Worm (Caenorhabditis elegans) whole organism, L4 larva: ENCODE data around the gene msp-142.
A peak's percentile ranks its signal among the peaks of the same experiment; 100 is the strongest.

ENCODE experiments used
- R02D3.7 ChIP-seq: fragments of 150-350 bp; sonication (generic microtip); optimal IDR thresholded peaks from 3 replicates; lab custom pipeline; 2014; ENCODE audit warnings: missing biosample characterization, missing genetic modification characterization
- T20F7.1 ChIP-seq: fragments of 200-800 bp; sonication (Bioruptor generic); optimal IDR thresholded peaks from 2 replicates; lab custom pipeline; 2018; ENCODE audit warnings: mild to moderate bottlenecking, missing genetic modification characterization, missing compliant biosample characterization
- T26A8.4 ChIP-seq: fragments of 200-800 bp; sonication (Bioruptor generic); IDR thresholded peaks from 2 replicates; pipeline ENCODE4 v1.3.6; 2022; ENCODE audit warnings: missing genetic modification characterization, missing compliant biosample characterization
- Y105C5A.15 ChIP-seq: fragments of 200-800 bp; sonication (Bioruptor generic); IDR thresholded peaks from 2 replicates; pipeline ENCODE4 v1.3.6; 2022; ENCODE audit warnings: missing genetic modification characterization, missing compliant biosample characterization
- Y48G9A.11 ChIP-seq: fragments of 200-800 bp; sonication (Bioruptor generic); IDR thresholded peaks from 2 replicates; pipeline ENCODE4 v1.3.6; 2022; ENCODE audit warnings: missing genetic modification reagents, missing genetic modification characterization, missing compliant biosample characterization
- Y5F2A.4 ChIP-seq: fragments of 200-800 bp; sonication (Bioruptor generic); optimal IDR thresholded peaks from 2 replicates; lab custom pipeline; 2018; ENCODE audit warnings: mild to moderate bottlenecking, missing genetic modification characterization, missing compliant biosample characterization
- Y75B8A.6 ChIP-seq: fragments of 200-800 bp; sonication (Bioruptor generic); IDR thresholded peaks from 2 replicates; pipeline ENCODE4 v1.3.6; 2022; ENCODE audit warnings: missing genetic modification reagents, missing genetic modification characterization, missing compliant biosample characterization
- ZK337.2 ChIP-seq: fragments of 200-800 bp; sonication (Bioruptor generic); IDR thresholded peaks from 2 replicates; pipeline ENCODE4 v1.3.6; 2022; ENCODE audit warnings: missing genetic modification reagents, missing genetic modification characterization, missing compliant biosample characterization
- aly-2 ChIP-seq: sonication (generic microtip); optimal IDR thresholded peaks from 2 replicates; lab custom pipeline; 2018; ENCODE audit warnings: missing biosample characterization, missing genetic modification characterization
- arid-1 ChIP-seq: fragments of 200-800 bp; sonication (Bioruptor generic); conservative IDR thresholded peaks from 2 replicates; pipeline ENCODE4 v1.3.6; 2022; ENCODE audit warnings: missing genetic modification reagents, missing genetic modification characterization, missing compliant biosample characterization
- attf-4 ChIP-seq: sonication (generic microtip); optimal IDR thresholded peaks from 3 replicates; lab custom pipeline; 2017; ENCODE audit warnings: missing biosample characterization, missing genetic modification characterization
- ceh-20 ChIP-seq: fragments of 200-800 bp; sonication (Bioruptor generic); IDR thresholded peaks from 2 replicates; pipeline ENCODE4 v1.3.6; 2022; ENCODE audit warnings: missing genetic modification reagents, missing genetic modification characterization, missing compliant biosample characterization
- ceh-82 ChIP-seq: sonication (generic microtip); optimal IDR thresholded peaks from 2 replicates; lab custom pipeline; 2017; ENCODE audit warnings: missing biosample characterization, missing genetic modification characterization
- daf-16 ChIP-seq, 3 experiments: sonication (generic microtip); optimal IDR thresholded peaks; 2 replicates each; lab custom pipeline; 2016 to 2017; ENCODE audit warnings: missing genetic modification characterization in 3 of 3, missing genetic modification reagents in 3 of 3, mild to moderate bottlenecking in 2 of 3, missing compliant biosample characterization in 2 of 3, missing biosample characterization in 1 of 3, moderate library complexity in 1 of 3
- dmd-8 ChIP-seq: fragments of 200-800 bp; sonication (Bioruptor generic); IDR thresholded peaks from 2 replicates; pipeline ENCODE4 v1.3.6; 2022; ENCODE audit warnings: missing genetic modification characterization, missing compliant biosample characterization
- dve-1 ChIP-seq: sonication (generic microtip); optimal IDR thresholded peaks from 2 replicates; lab custom pipeline; 2017; ENCODE audit warnings: antibody characterized with exemption, mild to moderate bottlenecking, missing genetic modification characterization, missing compliant biosample characterization; ENCODE audit not compliant: insufficient read depth
- fos-1 ChIP-seq: fragments of 150-350 bp; optimal IDR thresholded peaks from 2 replicates; lab custom pipeline; 2014; ENCODE audit warnings: missing biosample characterization, missing genetic modification characterization
- hif-1 ChIP-seq, 2 experiments: sonication (generic microtip); optimal IDR thresholded peaks; 2 replicates each; lab custom pipeline; 2016 to 2017; ENCODE audit warnings: missing compliant biosample characterization in 2 of 2, missing genetic modification characterization in 2 of 2, missing genetic modification reagents in 2 of 2, missing genotype in 2 of 2, mild to moderate bottlenecking in 1 of 2
- hlh-11 ChIP-seq: fragments of 200-800 bp; sonication (Bioruptor generic); optimal IDR thresholded peaks from 2 replicates; lab custom pipeline; 2018; ENCODE audit warnings: mild to moderate bottlenecking, missing genetic modification characterization, missing compliant biosample characterization
- hlh-30 ChIP-seq: sonication (generic microtip); optimal IDR thresholded peaks from 2 replicates; lab custom pipeline; 2017; ENCODE audit warnings: antibody characterized with exemption, mild to moderate bottlenecking, missing genetic modification characterization, missing compliant biosample characterization; ENCODE audit not compliant: insufficient read depth
- jun-1 ChIP-seq: fragments of 150-350 bp; optimal IDR thresholded peaks from 2 replicates; lab custom pipeline; 2014; ENCODE audit warnings: missing biosample characterization, missing genetic modification reagents, missing genetic modification characterization
- lin-15B ChIP-seq: fragments of 150-350 bp; sonication (generic microtip); optimal IDR thresholded peaks from 3 replicates; lab custom pipeline; 2014; ENCODE audit warnings: missing biosample characterization, missing genetic modification characterization
- lin-38 ChIP-seq: fragments of 200-800 bp; sonication (Bioruptor generic); IDR thresholded peaks from 2 replicates; pipeline ENCODE4 v1.3.6; 2022; ENCODE audit warnings: missing genetic modification reagents, missing genetic modification characterization, missing compliant biosample characterization
- lin-39 ChIP-seq: fragments of 150-350 bp; optimal IDR thresholded peaks from 2 replicates; lab custom pipeline; 2014; ENCODE audit warnings: missing biosample characterization, missing genetic modification reagents, missing genetic modification characterization
- mdt-29 ChIP-seq: fragments of 200-800 bp; sonication (Bioruptor generic); IDR thresholded peaks from 2 replicates; pipeline ENCODE4 v1.3.6; 2022; ENCODE audit warnings: missing genetic modification reagents, missing genetic modification characterization, missing compliant biosample characterization
- nhr-10 ChIP-seq: fragments of 150-350 bp; optimal IDR thresholded peaks from 2 replicates; lab custom pipeline; 2014; ENCODE audit warnings: missing biosample characterization, missing genetic modification characterization
- nhr-11 ChIP-seq: fragments of 150-350 bp; optimal IDR thresholded peaks from 2 replicates; lab custom pipeline; 2014; ENCODE audit warnings: missing biosample characterization, missing genetic modification characterization
- nhr-237 ChIP-seq: sonication (generic microtip); optimal IDR thresholded peaks from 2 replicates; lab custom pipeline; 2017; ENCODE audit warnings: missing biosample characterization, missing genetic modification characterization
- nhr-28 ChIP-seq: fragments of 150-350 bp; optimal IDR thresholded peaks from 2 replicates; lab custom pipeline; 2014; ENCODE audit warnings: missing biosample characterization, missing genetic modification characterization
- nhr-41 ChIP-seq: fragments of 200-800 bp; sonication (Bioruptor generic); IDR thresholded peaks from 2 replicates; pipeline ENCODE4 v1.3.6; 2022; ENCODE audit warnings: missing genetic modification reagents, missing genetic modification characterization, missing compliant biosample characterization
- nhr-42 ChIP-seq: fragments of 200-800 bp; sonication (Bioruptor generic); IDR thresholded peaks from 2 replicates; pipeline ENCODE4 v1.3.6; 2022; ENCODE audit warnings: missing genetic modification characterization, missing compliant biosample characterization
- nhr-48 ChIP-seq: sonication (generic microtip); optimal IDR thresholded peaks from 2 replicates; lab custom pipeline; 2016; ENCODE audit warnings: mild to moderate bottlenecking, missing genetic modification characterization, missing compliant biosample characterization
- nhr-77 ChIP-seq: fragments of 150-350 bp; optimal IDR thresholded peaks from 2 replicates; lab custom pipeline; 2014; ENCODE audit warnings: missing biosample characterization, missing genetic modification characterization
- pha-4 ChIP-seq, 2 experiments: fragments of 150-350 bp in 1 of 2; fragments of 200-800 bp in 1 of 2; sonication (Bioruptor generic) in 1 of 2; IDR thresholded peaks in 1 of 2; optimal IDR thresholded peaks in 1 of 2; 2 replicates each; pipeline versions ENCODE4 v1.3.6 to Lab custom; 2014 to 2022; ENCODE audit warnings: missing genetic modification characterization in 2 of 2, missing genetic modification reagents in 2 of 2, missing biosample characterization in 1 of 2, missing compliant biosample characterization in 1 of 2
- php-3 ChIP-seq: fragments of 200-800 bp; sonication (Bioruptor generic); IDR thresholded peaks from 2 replicates; pipeline ENCODE4 v1.3.6; 2022; ENCODE audit warnings: missing genetic modification reagents, missing genetic modification characterization, missing compliant biosample characterization
- pqm-1 ChIP-seq: sonication (generic microtip); optimal IDR thresholded peaks from 2 replicates; lab custom pipeline; 2017; ENCODE audit warnings: missing biosample characterization, missing genetic modification characterization
- rbr-2 ChIP-seq: sonication (generic microtip); optimal IDR thresholded peaks from 2 replicates; lab custom pipeline; 2016; ENCODE audit warnings: missing genotype, missing genetic modification characterization, missing compliant biosample characterization
- sdz-12 ChIP-seq: fragments of 200-800 bp; sonication (Bioruptor generic); optimal IDR thresholded peaks from 2 replicates; lab custom pipeline; 2018; ENCODE audit warnings: mild to moderate bottlenecking, missing genetic modification characterization, missing compliant biosample characterization
- skn-1 ChIP-seq: fragments of 150-350 bp; optimal IDR thresholded peaks from 2 replicates; lab custom pipeline; 2014; ENCODE audit warnings: missing biosample characterization, missing genetic modification characterization
- snpc-4 ChIP-seq: fragments of 150-350 bp; optimal IDR thresholded peaks from 2 replicates; lab custom pipeline; 2014; ENCODE audit warnings: missing biosample characterization, missing genetic modification characterization
- unc-130 ChIP-seq: sonication (generic microtip); optimal IDR thresholded peaks from 2 replicates; lab custom pipeline; 2016; ENCODE audit warnings: missing genetic modification reagents, missing genetic modification characterization, missing compliant biosample characterization
- unc-39 ChIP-seq: sonication (generic microtip); optimal IDR thresholded peaks from 2 replicates; lab custom pipeline; 2017; ENCODE audit warnings: missing biosample characterization, missing genetic modification characterization
- vab-7 ChIP-seq: fragments of 200-800 bp; sonication (Bioruptor generic); IDR thresholded peaks from 2 replicates; pipeline ENCODE4 v1.3.6; 2022; ENCODE audit warnings: missing genetic modification reagents, missing genetic modification characterization, missing compliant biosample characterization
- zag-1 ChIP-seq: fragments of 150-350 bp; optimal IDR thresholded peaks from 2 replicates; lab custom pipeline; 2014; ENCODE audit warnings: missing biosample characterization, missing genetic modification characterization
- zfp-2 ChIP-seq: sonication (generic microtip); optimal IDR thresholded peaks from 2 replicates; lab custom pipeline; 2016; ENCODE audit warnings: mild to moderate bottlenecking, missing genetic modification characterization, missing compliant biosample characterization
- ztf-7 ChIP-seq: fragments of 150-350 bp; optimal IDR thresholded peaks from 2 replicates; lab custom pipeline; 2014; ENCODE audit warnings: missing biosample characterization, missing genetic modification characterization

msp-142 gene

ce11 chrII:5801075-5801474, 3.3 kb downstream of the msp-142 start, which contains the start of the genes K05F1.9 and K05F1.1:
Gene K05F1.9, minus strand, starts transcription at chrII:5801175.
Gene K05F1.1, plus strand, starts transcription at chrII:5801382.
- no peak for TF ChIP-seq snpc-4
- TF ChIP-seq lin-15B: no peak
- no peak for TF ChIP-seq daf-16 (GFP tag; optimal IDR thresholded peaks at IDR 0.05; lab: Kevin White, UChicago)
- no peak for TF ChIP-seq daf-16 (tag; optimal IDR thresholded peaks at IDR 0.05; lab: Kevin White, UChicago)
- no peak for TF ChIP-seq ztf-7 (tag; lab: Kevin White, UChicago)
- TF ChIP-seq jun-1 (tag; lab: Kevin White, UChicago): no peak
- no peak for TF ChIP-seq hlh-11 (tag; lab: Kevin White, UChicago)
- TF ChIP-seq Y5F2A.4: no peak
- no peak for TF ChIP-seq aly-2
- TF ChIP-seq nhr-41 (GFP tag; lab: Robert Waterston, UW): no peak
- no peak for TF ChIP-seq nhr-11 (tag; lab: Kevin White, UChicago)
- TF ChIP-seq unc-130 (GFP tag; lab: Kevin White, UChicago): no peak
- no peak for TF ChIP-seq lin-39 (tag; lab: Kevin White, UChicago)
- no peak for TF ChIP-seq arid-1 (GFP tag; lab: Robert Waterston, UW)
- TF ChIP-seq zag-1 (tag; lab: Kevin White, UChicago): no peak
- TF ChIP-seq lin-38 (GFP tag; lab: Robert Waterston, UW): no peak
- TF ChIP-seq nhr-48: no peak
- no peak for TF ChIP-seq nhr-28 (tag; lab: Kevin White, UChicago)
- TF ChIP-seq R02D3.7 (tag; lab: Kevin White, UChicago): no peak
- no peak for TF ChIP-seq nhr-237
- TF ChIP-seq, all 104 proteins: peak for 0

- TF ChIP-seq sdz-12 (GFP tag; lab: Kevin White, UChicago): no peak
- peak; percentile 21 for TF ChIP-seq hlh-11 (tag; lab: Kevin White, UChicago)
- peak; percentile 70 for TF ChIP-seq dve-1
- TF ChIP-seq php-3 (GFP tag; lab: Robert Waterston, UW): peak; percentile 96
- TF ChIP-seq rbr-2 (tag; lab: Kevin White, UChicago): no peak
- no peak for TF ChIP-seq nhr-237
- no peak for TF ChIP-seq dmd-8 (GFP tag; lab: Robert Waterston, UW)
- TF ChIP-seq vab-7 (GFP tag; lab: Robert Waterston, UW): no peak
- TF ChIP-seq daf-16 (GFP tag; optimal IDR thresholded peaks at IDR 0.05; lab: Kevin White, UChicago): no peak
- TF ChIP-seq daf-16 (tag; optimal IDR thresholded peaks at IDR 0.05; lab: Kevin White, UChicago): peak; percentile 72
- peak in 1 of 2 experiments; percentile 8 for TF ChIP-seq hif-1 (tag; optimal IDR thresholded peaks at IDR 0.05; lab: Kevin White, UChicago)
- TF ChIP-seq T26A8.4 (GFP tag; lab: Robert Waterston, UW): no peak
- TF ChIP-seq pqm-1 (tag; lab: Kevin White, UChicago): peak; percentile 9
- TF ChIP-seq ZK337.2 (GFP tag; lab: Robert Waterston, UW): no peak
- peak; percentile 22; the same call in 1 of the 2 replicates for TF ChIP-seq ceh-20 (GFP tag; lab: Robert Waterston, UW)
- no peak for TF ChIP-seq ceh-82 (tag; lab: Kevin White, UChicago)
- TF ChIP-seq nhr-10 (tag; lab: Kevin White, UChicago): no peak
- TF ChIP-seq pha-4 (GFP tag; IDR thresholded peaks at IDR 0.05; lab: Robert Waterston, UW): no peak
- TF ChIP-seq pha-4 (tag; optimal IDR thresholded peaks at IDR 0.05; lab: Kevin White, UChicago): no peak
- TF ChIP-seq T20F7.1 (GFP tag; lab: Kevin White, UChicago): peak; percentile 41
- TF ChIP-seq, all 104 proteins: peak for 8
These were observed 6.6 kb downstream of the msp-142 start for ce11 chrII:5804288-5804687.

ce11 chrII:5805303-5805702, 7.6 kb downstream of the msp-142 start, which contains the start of gene K05F1.10:
Gene K05F1.10, minus strand, starts transcription at chrII:5805473.
- TF ChIP-seq attf-4 (tag; lab: Kevin White, UChicago) (no peak), mdt-29 (GFP tag; lab: Robert Waterston, UW) (no peak), nhr-42 (GFP tag; lab: Robert Waterston, UW) (no peak), pqm-1 (tag; lab: Kevin White, UChicago) (peak; percentile 19), vab-7 (GFP tag; lab: Robert Waterston, UW) (no peak), Y75B8A.6 (GFP tag; lab: Robert Waterston, UW) (no peak), nhr-28 (tag; lab: Kevin White, UChicago) (peak; percentile 23), dve-1 (peak; percentile 4), fos-1 (tag; lab: Kevin White, UChicago) (no peak), unc-39 (tag; lab: Kevin White, UChicago) (no peak), rbr-2 (tag; lab: Kevin White, UChicago) (no peak), ceh-82 (tag; lab: Kevin White, UChicago) (no peak), php-3 (GFP tag; lab: Robert Waterston, UW) (peak; percentile 46; the same call in 1 of the 2 replicates), R02D3.7 (tag; lab: Kevin White, UChicago) (no peak), nhr-77 (tag; lab: Kevin White, UChicago) (no peak), Y48G9A.11 (GFP tag; lab: Robert Waterston, UW) (no peak), pha-4 (GFP tag; IDR thresholded peaks at IDR 0.05; lab: Robert Waterston, UW) (no peak), pha-4 (tag; optimal IDR thresholded peaks at IDR 0.05; lab: Kevin White, UChicago) (no peak), hlh-30 (tag; lab: Kevin White, UChicago) (peak; percentile 45), zfp-2 (no peak), Y105C5A.15 (no peak), daf-16 (GFP tag; optimal IDR thresholded peaks at IDR 0.05; lab: Kevin White, UChicago) (no peak), daf-16 (tag; optimal IDR thresholded peaks at IDR 0.05; lab: Kevin White, UChicago) (peak; percentile 88), T20F7.1 (GFP tag; lab: Kevin White, UChicago) (no peak), skn-1 (tag; lab: Kevin White, UChicago) (no peak)
